Worm (Caenorhabditis elegans): ENCODE measurements around the gene Y7A5A.10.

Y7A5A.10 gene

ce11 chrX:15784570-15784969 lies 10.3 kb downstream of the Y7A5A.10 start, which contains the start of gene Y7A5A.3:
Gene Y7A5A.3, minus strand, starts transcription at chrX:15784670.
- no peak for TF ChIP-seq zag-1 (tag; optimal IDR thresholded peaks at IDR 0.05)

DNA sequence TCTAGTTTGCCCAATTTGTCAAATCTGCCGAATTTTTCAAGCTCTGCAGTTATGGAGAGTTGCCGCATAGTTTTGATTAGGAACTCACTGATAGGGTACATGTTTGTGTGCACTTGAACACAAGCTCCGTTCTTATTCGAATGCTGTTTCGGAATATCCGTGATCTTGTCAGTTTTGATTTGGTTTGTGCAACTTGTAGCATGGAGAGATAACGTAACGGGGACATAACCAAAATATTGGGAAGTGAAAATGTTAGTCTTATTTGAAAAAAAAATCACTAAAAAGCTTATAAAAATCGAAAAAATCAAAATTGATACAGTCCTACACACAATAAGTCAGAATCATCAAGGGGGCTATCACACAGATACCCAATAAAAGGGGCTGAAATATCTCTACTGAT lies 12.8 kb downstream of the Y7A5A.10 start, which contains the start of gene Y7A5A.24:
Gene Y7A5A.24, minus strand, starts transcription at position 101 of the 400 bp plus-strand sequence.
- no peak for TF ChIP-seq ztf-11 (tag; optimal IDR thresholded peaks at IDR 0.05)
- no peak for TF ChIP-seq elt-3 (tag; optimal IDR thresholded peaks at IDR 0.05)
- TF ChIP-seq unc-55 (GFP tag; optimal IDR thresholded peaks at IDR 0.05) = no peak
- no peak for TF ChIP-seq nhr-25 (tag; optimal IDR thresholded peaks at IDR 0.05)
- TF ChIP-seq sma-9 (GFP tag; optimal IDR thresholded peaks at IDR 0.05) = no peak
- no peak for TF ChIP-seq sma-9 (tag; optimal IDR thresholded peaks at IDR 0.05)
- TF ChIP-seq ZK546.5 (tag; optimal IDR thresholded peaks at IDR 0.05) = no peak
- TF ChIP-seq ceh-16 (tag; optimal IDR thresholded peaks at IDR 0.05) = no peak
- TF ChIP-seq mdl-1 (tag; optimal IDR thresholded peaks at IDR 0.05) = no peak
- TF ChIP-seq egl-27 (tag; optimal IDR thresholded peaks at IDR 0.05) = no peak
- no peak for TF ChIP-seq lin-11 (tag; optimal IDR thresholded peaks at IDR 0.05)
- TF ChIP-seq nhr-10 (tag; optimal IDR thresholded peaks at IDR 0.05) = no peak
- TF ChIP-seq lin-39 (tag; optimal IDR thresholded peaks at IDR 0.05) = no peak
- no peak for TF ChIP-seq dmd-4 (tag; optimal IDR thresholded peaks at IDR 0.05)
- no peak for TF ChIP-seq F13H6.1 (tag; optimal IDR thresholded peaks at IDR 0.05)
- TF ChIP-seq snpc-4 (tag; optimal IDR thresholded peaks at IDR 0.05) = no peak
- no peak for TF ChIP-seq sem-4 (tag; optimal IDR thresholded peaks at IDR 0.05)
- TF ChIP-seq nhr-237 (tag; optimal IDR thresholded peaks at IDR 0.05) = no peak

DNA sequence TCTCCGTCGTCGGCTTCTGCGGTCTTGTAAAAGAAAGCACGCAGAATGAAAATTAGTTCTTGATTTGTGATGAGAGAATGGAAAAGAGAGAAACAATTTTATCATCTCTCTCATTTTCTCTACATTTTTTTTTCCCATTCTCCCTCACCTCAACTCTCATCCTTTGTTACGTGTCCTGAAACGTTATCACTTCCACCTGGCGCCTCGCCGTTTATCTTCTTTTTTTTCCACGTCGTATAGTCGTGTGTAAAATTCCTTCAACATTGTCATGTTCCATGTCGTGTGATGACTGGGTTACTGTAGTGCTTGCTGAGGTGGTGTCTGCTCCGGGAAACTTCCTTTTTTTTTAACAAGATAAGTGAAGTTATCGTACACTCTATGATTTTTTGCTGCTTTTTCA lies 15.4 kb downstream of the Y7A5A.10 start:
- no peak for TF ChIP-seq lin-11 (tag; optimal IDR thresholded peaks at IDR 0.05)
- peak; percentile 11 for TF ChIP-seq nhr-21 (tag; optimal IDR thresholded peaks at IDR 0.05)
- peak; percentile 95 for TF ChIP-seq crh-2 (tag; optimal IDR thresholded peaks at IDR 0.05)
- no peak for TF ChIP-seq ztf-1 (GFP tag; conservative IDR thresholded peaks at IDR 0.05)
- no peak for TF ChIP-seq nhr-237 (tag; optimal IDR thresholded peaks at IDR 0.05)
- TF ChIP-seq gmeb-1 (tag; optimal IDR thresholded peaks at IDR 0.05) = peak; percentile 25
- TF ChIP-seq nhr-129 (tag; optimal IDR thresholded peaks at IDR 0.05) = peak; percentile 75
- TF ChIP-seq ztf-4 (tag; optimal IDR thresholded peaks at IDR 0.05) = no peak
- peak; percentile 40 for TF ChIP-seq F13H6.1 (tag; optimal IDR thresholded peaks at IDR 0.05)
- TF ChIP-seq nhr-77 (tag; optimal IDR thresholded peaks at IDR 0.05) = no peak
- peak; percentile 23 for TF ChIP-seq lin-13 (GFP tag; optimal IDR thresholded peaks at IDR 0.05)
- TF ChIP-seq nhr-6 (tag; optimal IDR thresholded peaks at IDR 0.05) = peak; percentile 27
- no peak for TF ChIP-seq egl-27 (tag; optimal IDR thresholded peaks at IDR 0.05)
- no peak for TF ChIP-seq sem-4 (tag; optimal IDR thresholded peaks at IDR 0.05)
- peak in 1 of 2 experiments; percentile 86 for TF ChIP-seq lsy-2 (tag; optimal IDR thresholded peaks at IDR 0.05)
- TF ChIP-seq fos-1 (tag; optimal IDR thresholded peaks at IDR 0.05) = peak; percentile 74
- peak; percentile 20 for TF ChIP-seq snpc-4 (tag; optimal IDR thresholded peaks at IDR 0.05)
- peak; percentile 15 for TF ChIP-seq C34F6.9 (tag; optimal IDR thresholded peaks at IDR 0.05)
- TF ChIP-seq mdl-1 (tag; optimal IDR thresholded peaks at IDR 0.05) = no peak
- TF ChIP-seq unc-62 (GFP tag; optimal IDR thresholded peaks at IDR 0.05) = no peak
- no peak for TF ChIP-seq peb-1 (tag; optimal IDR thresholded peaks at IDR 0.05)
- peak; percentile 28 for TF ChIP-seq sma-9 (GFP tag; optimal IDR thresholded peaks at IDR 0.05)
- TF ChIP-seq sma-9 (tag; optimal IDR thresholded peaks at IDR 0.05) = no peak

DNA sequence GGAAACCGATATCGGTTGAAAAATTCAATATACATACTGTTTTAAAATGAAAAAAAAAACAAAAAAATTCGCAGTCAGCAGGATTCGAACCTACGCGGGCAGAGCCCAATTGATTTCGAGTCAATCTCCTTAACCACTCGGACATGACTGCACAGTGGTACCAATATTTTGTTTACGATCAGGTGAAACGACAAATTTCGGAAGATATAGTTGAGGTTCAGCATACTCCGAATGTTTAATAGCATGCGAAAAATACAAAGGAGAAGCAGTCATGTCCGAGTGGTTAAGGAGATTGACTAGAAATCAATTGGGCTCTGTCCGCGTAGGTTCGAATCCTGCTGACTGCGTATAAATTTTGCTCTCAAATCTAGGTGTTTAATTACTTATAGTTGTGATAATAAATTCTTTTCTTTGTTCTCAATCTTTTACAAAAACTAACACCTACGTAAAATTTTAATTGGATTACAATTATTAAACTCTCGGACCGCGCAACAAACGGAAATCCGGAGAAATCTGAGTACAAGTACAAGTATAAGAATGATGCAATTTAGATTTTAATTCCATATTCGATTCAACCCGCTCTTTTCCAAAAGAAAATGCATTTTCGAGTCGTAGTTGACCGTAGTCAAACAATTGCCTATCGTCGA lies 21.5 kb downstream of the Y7A5A.10 start, which contains the start of gene Y7A5A.13:
Gene Y7A5A.13, plus strand, starts transcription at position 597 of the 647 bp plus-strand sequence.
- TF ChIP-seq lin-13 (GFP tag; optimal IDR thresholded peaks at IDR 0.05) (no peak), fos-1 (tag; optimal IDR thresholded peaks at IDR 0.05) (peak; percentile 12)

ce11 chrX:15772674-15773073 lies 22.2 kb downstream of the Y7A5A.10 start, which contains the start of gene Y7A5A.2:
Gene Y7A5A.2, minus strand, starts transcription at chrX:15772735.
- TF ChIP-seq unc-62 (GFP tag; optimal IDR thresholded peaks at IDR 0.05) (no peak), lin-11 (tag; optimal IDR thresholded peaks at IDR 0.05) (no peak), sma-9 (GFP tag; optimal IDR thresholded peaks at IDR 0.05) (peak; percentile 12), sma-9 (tag; optimal IDR thresholded peaks at IDR 0.05) (no peak), nhr-129 (tag; optimal IDR thresholded peaks at IDR 0.05) (peak; percentile 11), fos-1 (tag; optimal IDR thresholded peaks at IDR 0.05) (peak; percentile 35), blmp-1 (tag; optimal IDR thresholded peaks at IDR 0.05; ENCODE audit: insufficient read depth) (peak; percentile 54), R02D3.7 (tag; optimal IDR thresholded peaks at IDR 0.05) (no peak)

Data from whole organism, L2 larva.